Worm (Caenorhabditis elegans): ENCODE results near the gene T13F2.4.

- TF ChIP-seq ceh-82 (tag; optimal IDR thresholded peaks at IDR 0.05) = no peak
- no peak for TF ChIP-seq mdl-1 (tag; optimal IDR thresholded peaks at IDR 0.05)
- TF ChIP-seq nhr-12 (tag; optimal IDR thresholded peaks at IDR 0.05) = no peak
- no peak for TF ChIP-seq lsy-2 (tag; optimal IDR thresholded peaks at IDR 0.05)
- no peak for TF ChIP-seq ama-1 (optimal IDR thresholded peaks at IDR 0.05)
Measured at ce11 chrIV:9795250-9795649, 5.7 kb downstream of the T13F2.4 start.
